Worm (Caenorhabditis elegans): ENCODE results near the gene T24B8.7.

Gene T24B8.7

DNA sequence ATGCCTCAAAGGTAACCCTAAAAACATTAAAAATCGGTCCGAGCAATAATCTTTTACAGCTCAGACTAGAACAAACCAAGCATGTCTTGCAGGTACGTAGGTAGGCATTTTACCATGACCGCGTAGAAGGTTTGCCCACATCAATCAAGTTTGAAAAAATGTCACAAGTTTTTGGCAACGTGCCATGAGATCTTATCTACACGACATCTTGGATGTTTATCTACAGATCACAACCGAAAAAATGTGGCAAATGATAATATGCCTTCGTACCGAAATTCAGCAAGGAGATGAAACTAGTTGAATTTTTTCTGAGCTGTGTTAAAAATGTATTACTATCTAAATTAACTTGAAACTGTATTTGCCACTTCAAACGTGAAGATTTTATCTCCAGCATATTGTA, 11.0 kb upstream of the T24B8.7 start (continued):
- TF ChIP-seq mab-9 (GFP tag; IDR thresholded peaks at IDR 0.05), result no peak

DNA sequence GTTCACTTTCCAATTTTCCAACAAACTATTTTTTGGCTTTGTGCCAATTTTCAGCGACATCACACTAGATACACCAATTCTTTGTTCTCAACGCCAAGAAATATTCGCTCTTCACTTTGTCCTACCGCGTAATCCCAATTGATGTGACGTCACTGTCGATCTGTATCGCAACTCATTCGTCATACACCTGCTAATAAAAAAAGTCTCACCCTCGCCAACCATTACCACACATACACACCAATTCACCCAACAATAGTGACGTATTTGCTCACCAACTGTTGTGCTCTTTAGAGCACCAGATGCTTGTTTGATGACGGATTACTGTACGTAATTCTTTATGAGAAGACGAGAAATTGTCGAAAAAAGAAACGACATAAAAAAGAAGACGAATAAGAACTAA, 9.9 kb upstream of the T24B8.7 start:
- peak; percentile 13 for TF ChIP-seq tbx-2 (tag; optimal IDR thresholded peaks at IDR 0.05)
- TF ChIP-seq ztf-11 (tag; optimal IDR thresholded peaks at IDR 0.05), result peak in 1 of 2 experiments; percentile 58
- no peak for TF ChIP-seq unc-86 (tag; optimal IDR thresholded peaks at IDR 0.05)
- TF ChIP-seq rnt-1 (tag; optimal IDR thresholded peaks at IDR 0.05), result no peak
- no peak for TF ChIP-seq ets-5 (GFP tag; IDR thresholded peaks at IDR 0.05)
- TF ChIP-seq mep-1 (tag; optimal IDR thresholded peaks at IDR 0.05), result no peak
- TF ChIP-seq grh-1 (GFP tag; IDR thresholded peaks at IDR 0.05), result no peak
- TF ChIP-seq nhr-71 (tag; optimal IDR thresholded peaks at IDR 0.05), result peak; percentile 7
- TF ChIP-seq nhr-20 (tag; optimal IDR thresholded peaks at IDR 0.05), result no peak

DNA sequence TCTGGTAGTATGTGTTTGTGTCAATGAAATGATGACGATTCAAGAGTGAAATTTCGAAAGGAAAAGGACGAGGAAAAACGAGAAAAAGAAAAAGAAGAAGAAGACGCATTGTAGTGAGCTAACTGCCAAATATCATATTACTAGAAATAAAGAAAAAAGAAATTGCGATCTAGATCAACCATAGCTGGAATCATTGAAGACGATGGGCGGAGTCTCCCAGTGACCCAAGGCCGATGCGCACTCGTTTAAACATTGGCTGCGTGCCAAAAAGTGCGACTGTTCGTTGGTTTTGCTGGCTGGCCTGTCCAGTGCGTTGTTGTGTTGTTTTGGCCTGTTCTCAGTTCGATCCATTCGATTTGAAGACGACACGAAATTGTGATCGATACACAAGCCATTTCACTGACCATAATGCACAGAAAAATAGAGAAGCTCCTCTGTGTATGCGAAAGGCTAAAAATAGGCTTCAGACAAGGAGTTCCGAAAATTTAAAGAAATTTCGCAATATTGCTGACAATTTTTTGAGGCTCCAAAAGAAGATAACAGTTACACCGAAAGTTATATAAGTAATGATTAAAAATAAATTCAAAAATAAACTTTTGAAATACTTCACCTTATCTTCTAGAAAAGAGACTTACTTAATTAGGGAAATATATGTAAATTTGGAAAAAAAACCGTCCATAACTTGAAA, 8.9 kb upstream of the T24B8.7 start:
- TF ChIP-seq rnt-1 (tag; optimal IDR thresholded peaks at IDR 0.05), result peak; percentile 19
- TF ChIP-seq efl-1 (optimal IDR thresholded peaks at IDR 0.05), result no peak
- TF ChIP-seq efl-1 (GFP tag; optimal IDR thresholded peaks at IDR 0.05 in 1 of 2), result peak in 1 of 2 experiments; percentile 21
- peak; percentile 60 for TF ChIP-seq skn-1 (tag; optimal IDR thresholded peaks at IDR 0.05)
- TF ChIP-seq nhr-85 (tag), result peak; percentile 66
- TF ChIP-seq ama-1 (optimal IDR thresholded peaks at IDR 0.05), result no peak
- TF ChIP-seq blmp-1 (tag; optimal IDR thresholded peaks at IDR 0.05), result no peak

DNA sequence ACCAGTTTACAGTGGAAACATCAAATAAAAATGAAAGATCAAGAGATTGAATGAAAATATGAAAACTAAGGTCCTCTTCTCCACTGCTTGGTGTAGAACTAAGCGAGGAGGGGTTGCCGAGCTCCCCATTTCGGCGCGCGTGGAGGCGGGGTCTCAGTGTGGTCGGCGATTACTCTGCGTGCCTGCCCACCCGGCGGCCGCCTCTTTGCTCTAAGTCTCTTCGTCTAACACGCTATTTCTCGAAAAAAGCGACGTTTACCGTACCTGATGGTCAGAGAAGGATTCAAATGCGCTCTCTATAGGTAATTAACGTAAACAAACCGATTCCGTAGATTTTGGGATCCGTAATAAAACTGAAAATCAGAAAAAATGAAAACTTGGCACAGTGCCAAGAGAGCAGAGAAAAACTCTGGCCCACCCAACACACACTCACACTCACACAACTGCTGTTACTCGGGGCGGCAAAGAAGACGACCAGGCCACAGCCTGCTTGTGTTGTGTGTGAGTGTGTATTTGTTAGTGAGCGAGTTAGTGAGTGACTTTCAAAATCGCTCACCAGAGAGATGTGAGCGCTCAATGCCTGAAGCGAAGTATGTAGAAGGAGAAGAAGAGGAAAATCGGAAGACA, 8.2 kb upstream of the T24B8.7 start:
- TF ChIP-seq pax-3 (tag; optimal IDR thresholded peaks at IDR 0.05) (peak; percentile 50), C34B4.2 (tag; optimal IDR thresholded peaks at IDR 0.05) (no peak), fkh-10 (GFP tag; optimal IDR thresholded peaks at IDR 0.05) (peak; percentile 77), pqm-1 (tag; optimal IDR thresholded peaks at IDR 0.05) (no peak), nhr-84 (tag; optimal IDR thresholded peaks at IDR 0.05) (no peak), lsy-2 (tag; optimal IDR thresholded peaks at IDR 0.05) (peak; percentile 72 to 81), ceh-8 (GFP tag; optimal IDR thresholded peaks at IDR 0.05) (peak; percentile 19), unc-130 (tag; optimal IDR thresholded peaks at IDR 0.05) (peak; percentile 26), ceh-82 (tag; optimal IDR thresholded peaks at IDR 0.05) (peak; percentile 15 to 73 (median 62)), sox-4 (tag; optimal IDR thresholded peaks at IDR 0.05) (no peak), lin-15B (tag; optimal IDR thresholded peaks at IDR 0.05) (peak; percentile 47), dsc-1 (tag; optimal IDR thresholded peaks at IDR 0.05) (peak; percentile 71), nhr-28 (tag; optimal IDR thresholded peaks at IDR 0.05) (no peak), F16B12.6 (tag; optimal IDR thresholded peaks at IDR 0.05) (peak; percentile 37), lin-39 (tag; optimal IDR thresholded peaks at IDR 0.05) (no peak), lin-14 (GFP tag; optimal IDR thresholded peaks at IDR 0.05) (peak; percentile 90), ztf-4 (tag; optimal IDR thresholded peaks at IDR 0.05) (peak; percentile 18), aha-1 (tag; optimal IDR thresholded peaks at IDR 0.05) (peak; percentile 51), lin-35 (GFP tag; optimal IDR thresholded peaks at IDR 0.05) (peak; percentile 66 to 67), skn-1 (tag; optimal IDR thresholded peaks at IDR 0.05) (peak; percentile 73), mep-1 (tag; optimal IDR thresholded peaks at IDR 0.05) (peak; percentile 81), fkh-8 (tag; optimal IDR thresholded peaks at IDR 0.05) (peak; percentile 74), nhr-20 (tag; optimal IDR thresholded peaks at IDR 0.05) (peak; percentile 72), nhr-19 (GFP tag; conservative IDR thresholded peaks at IDR 0.05) (peak; percentile 47), irx-1 (tag; optimal IDR thresholded peaks at IDR 0.05) (peak; percentile 31), pag-3 (tag; optimal IDR thresholded peaks at IDR 0.05; ENCODE audit: borderline replicate concordance, insufficient read depth) (no peak), Y116A8C.19 (tag; optimal IDR thresholded peaks at IDR 0.05; ENCODE audit: borderline replicate concordance) (no peak), xbp-1 (tag; optimal IDR thresholded peaks at IDR 0.05) (peak; percentile 59), unc-86 (tag; optimal IDR thresholded peaks at IDR 0.05) (peak; percentile 74), jun-1 (tag; optimal IDR thresholded peaks at IDR 0.05) (peak; percentile 47), nhr-237 (tag; optimal IDR thresholded peaks at IDR 0.05) (peak; percentile 63), nhr-76 (tag; optimal IDR thresholded peaks at IDR 0.05) (no peak), ztf-11 (tag; optimal IDR thresholded peaks at IDR 0.05) (no peak), efl-1 (optimal IDR thresholded peaks at IDR 0.05) (peak; percentile 54 to 66), efl-1 (GFP tag; optimal IDR thresholded peaks at IDR 0.05 in 1 of 2) (peak; percentile 26 to 93), fos-1 (tag; optimal IDR thresholded peaks at IDR 0.05) (peak; percentile 66)
